Worm (Caenorhabditis elegans) whole organism, L4 larva: ENCODE data around the gene Y54E2A.10.

Experiments used
- F26F4.8 ChIP-seq: fragments of 200-800 bp; sonication (Bioruptor generic); conservative IDR thresholded peaks from 2 replicates; pipeline ENCODE4 v1.3.6; 2022; ENCODE audit warnings: missing genetic modification characterization, missing compliant biosample characterization
- F44E2.7 ChIP-seq: fragments of 200-800 bp; sonication (Bioruptor generic); IDR thresholded peaks from 2 replicates; pipeline ENCODE4 v2.1.2; 2022; ENCODE audit warnings: missing genetic modification characterization, missing compliant biosample characterization
- R02D3.7 ChIP-seq: fragments of 150-350 bp; sonication (generic microtip); optimal IDR thresholded peaks from 3 replicates; lab custom pipeline; 2014; ENCODE audit warnings: missing biosample characterization, missing genetic modification characterization
- T20F7.1 ChIP-seq: fragments of 200-800 bp; sonication (Bioruptor generic); optimal IDR thresholded peaks from 2 replicates; lab custom pipeline; 2018; ENCODE audit warnings: mild to moderate bottlenecking, missing genetic modification characterization, missing compliant biosample characterization
- Y5F2A.4 ChIP-seq: fragments of 200-800 bp; sonication (Bioruptor generic); optimal IDR thresholded peaks from 2 replicates; lab custom pipeline; 2018; ENCODE audit warnings: mild to moderate bottlenecking, missing genetic modification characterization, missing compliant biosample characterization
- Y75B8A.6 ChIP-seq: fragments of 200-800 bp; sonication (Bioruptor generic); IDR thresholded peaks from 2 replicates; pipeline ENCODE4 v1.3.6; 2022; ENCODE audit warnings: missing genetic modification reagents, missing genetic modification characterization, missing compliant biosample characterization
- ZK337.2 ChIP-seq: fragments of 200-800 bp; sonication (Bioruptor generic); IDR thresholded peaks from 2 replicates; pipeline ENCODE4 v1.3.6; 2022; ENCODE audit warnings: missing genetic modification reagents, missing genetic modification characterization, missing compliant biosample characterization
- arid-1 ChIP-seq: fragments of 200-800 bp; sonication (Bioruptor generic); conservative IDR thresholded peaks from 2 replicates; pipeline ENCODE4 v1.3.6; 2022; ENCODE audit warnings: missing genetic modification reagents, missing genetic modification characterization, missing compliant biosample characterization
- attf-4 ChIP-seq: sonication (generic microtip); optimal IDR thresholded peaks from 3 replicates; lab custom pipeline; 2017; ENCODE audit warnings: missing biosample characterization, missing genetic modification characterization
- ceh-28 ChIP-seq: fragments of 150-350 bp; optimal IDR thresholded peaks from 2 replicates; lab custom pipeline; 2014; ENCODE audit warnings: missing biosample characterization, missing genetic modification reagents, missing genetic modification characterization
- ceh-82 ChIP-seq: sonication (generic microtip); optimal IDR thresholded peaks from 2 replicates; lab custom pipeline; 2017; ENCODE audit warnings: missing biosample characterization, missing genetic modification characterization
- ctbp-1 ChIP-seq: fragments of 200-800 bp; sonication (Bioruptor generic); IDR thresholded peaks from 2 replicates; pipeline ENCODE4 v1.3.6; 2022; ENCODE audit warnings: missing genetic modification reagents, missing genetic modification characterization, missing compliant biosample characterization
- daf-12 ChIP-seq: fragments of 150-350 bp; optimal IDR thresholded peaks from 2 replicates; lab custom pipeline; 2014; ENCODE audit warnings: missing biosample characterization, missing genetic modification reagents, missing genetic modification characterization
- daf-19 ChIP-seq: fragments of 200-800 bp; sonication (Bioruptor generic); conservative IDR thresholded peaks from 2 replicates; pipeline ENCODE4 v1.3.6; 2022; ENCODE audit warnings: missing genetic modification characterization, missing compliant biosample characterization
- dpl-1 ChIP-seq: fragments of 150-350 bp; optimal IDR thresholded peaks from 2 replicates; lab custom pipeline; 2014; ENCODE audit warnings: missing biosample characterization, missing genetic modification reagents, missing genetic modification characterization
- dve-1 ChIP-seq: sonication (generic microtip); optimal IDR thresholded peaks from 2 replicates; lab custom pipeline; 2017; ENCODE audit warnings: antibody characterized with exemption, mild to moderate bottlenecking, missing genetic modification characterization, missing compliant biosample characterization; ENCODE audit not compliant: insufficient read depth
- egl-27 ChIP-seq: sonication (generic microtip); optimal IDR thresholded peaks from 3 replicates; lab custom pipeline; 2017; ENCODE audit warnings: missing biosample characterization, missing genetic modification reagents, missing genetic modification characterization
- gei-8 ChIP-seq: fragments of 200-800 bp; sonication (Bioruptor generic); optimal IDR thresholded peaks from 2 replicates; lab custom pipeline; 2018; ENCODE audit warnings: mild to moderate bottlenecking, missing genetic modification characterization, missing compliant biosample characterization
- hlh-11 ChIP-seq: fragments of 200-800 bp; sonication (Bioruptor generic); optimal IDR thresholded peaks from 2 replicates; lab custom pipeline; 2018; ENCODE audit warnings: mild to moderate bottlenecking, missing genetic modification characterization, missing compliant biosample characterization
- lin-1 ChIP-seq: fragments of 200-800 bp; sonication (Bioruptor generic); IDR thresholded peaks from 2 replicates; pipeline ENCODE4 v1.3.6; 2022; ENCODE audit warnings: missing genetic modification reagents, missing genetic modification characterization, missing compliant biosample characterization
- lin-13 ChIP-seq: fragments of 150-350 bp; optimal IDR thresholded peaks from 2 replicates; lab custom pipeline; 2014; ENCODE audit warnings: missing biosample characterization, missing genetic modification reagents, missing genetic modification characterization
- lin-15B ChIP-seq: fragments of 150-350 bp; sonication (generic microtip); optimal IDR thresholded peaks from 3 replicates; lab custom pipeline; 2014; ENCODE audit warnings: missing biosample characterization, missing genetic modification characterization
- lin-38 ChIP-seq: fragments of 200-800 bp; sonication (Bioruptor generic); IDR thresholded peaks from 2 replicates; pipeline ENCODE4 v1.3.6; 2022; ENCODE audit warnings: missing genetic modification reagents, missing genetic modification characterization, missing compliant biosample characterization
- lir-3 ChIP-seq: sonication (generic microtip); optimal IDR thresholded peaks from 2 replicates; lab custom pipeline; 2016; ENCODE audit warnings: mild to moderate bottlenecking, missing genetic modification characterization, missing compliant biosample characterization
- lsy-2 ChIP-seq, 2 experiments: fragments of 150-350 bp in 1 of 2; sonication (generic microtip) in 1 of 2; optimal IDR thresholded peaks; 2 replicates each; lab custom pipeline; 2014 to 2017; ENCODE audit warnings: missing biosample characterization in 2 of 2, missing genetic modification characterization in 2 of 2
- madf-5 ChIP-seq, 2 experiments: fragments of 200-800 bp; sonication (Bioruptor generic); IDR thresholded peaks; 2 replicates each; pipeline ENCODE4 v1.3.6; 2022; ENCODE audit warnings: missing compliant biosample characterization in 2 of 2, missing genetic modification characterization in 2 of 2
- mes-2 ChIP-seq: sonication (generic microtip); optimal IDR thresholded peaks from 2 replicates; lab custom pipeline; 2016; ENCODE audit warnings: missing genotype, mild to moderate bottlenecking, missing genetic modification characterization, missing compliant biosample characterization; ENCODE audit not compliant: poor library complexity, severe bottlenecking
- mxl-2 ChIP-seq: fragments of 200-800 bp; sonication (Bioruptor generic); conservative IDR thresholded peaks from 2 replicates; pipeline ENCODE4 v1.3.6; 2022; ENCODE audit warnings: missing genetic modification reagents, missing genetic modification characterization, missing compliant biosample characterization
- nhr-102 ChIP-seq: sonication (generic microtip); optimal IDR thresholded peaks from 2 replicates; lab custom pipeline; 2016; ENCODE audit warnings: mild to moderate bottlenecking, missing genetic modification characterization, moderate library complexity, missing compliant biosample characterization
- nhr-11 ChIP-seq: fragments of 150-350 bp; optimal IDR thresholded peaks from 2 replicates; lab custom pipeline; 2014; ENCODE audit warnings: missing biosample characterization, missing genetic modification characterization
- nhr-111 ChIP-seq: fragments of 200-800 bp; sonication (Bioruptor generic); optimal IDR thresholded peaks from 2 replicates; lab custom pipeline; 2018; ENCODE audit warnings: mild to moderate bottlenecking, missing genetic modification characterization, missing compliant biosample characterization
- nhr-237 ChIP-seq: sonication (generic microtip); optimal IDR thresholded peaks from 2 replicates; lab custom pipeline; 2017; ENCODE audit warnings: missing biosample characterization, missing genetic modification characterization
- nhr-28 ChIP-seq: fragments of 150-350 bp; optimal IDR thresholded peaks from 2 replicates; lab custom pipeline; 2014; ENCODE audit warnings: missing biosample characterization, missing genetic modification characterization
- nhr-48 ChIP-seq: sonication (generic microtip); optimal IDR thresholded peaks from 2 replicates; lab custom pipeline; 2016; ENCODE audit warnings: mild to moderate bottlenecking, missing genetic modification characterization, missing compliant biosample characterization
- nhr-77 ChIP-seq: fragments of 150-350 bp; optimal IDR thresholded peaks from 2 replicates; lab custom pipeline; 2014; ENCODE audit warnings: missing biosample characterization, missing genetic modification characterization
- pha-4 ChIP-seq, 2 experiments: fragments of 150-350 bp in 1 of 2; fragments of 200-800 bp in 1 of 2; sonication (Bioruptor generic) in 1 of 2; IDR thresholded peaks in 1 of 2; optimal IDR thresholded peaks in 1 of 2; 2 replicates each; pipeline versions ENCODE4 v1.3.6 to Lab custom; 2014 to 2022; ENCODE audit warnings: missing genetic modification characterization in 2 of 2, missing genetic modification reagents in 2 of 2, missing biosample characterization in 1 of 2, missing compliant biosample characterization in 1 of 2
- php-3 ChIP-seq: fragments of 200-800 bp; sonication (Bioruptor generic); IDR thresholded peaks from 2 replicates; pipeline ENCODE4 v1.3.6; 2022; ENCODE audit warnings: missing genetic modification reagents, missing genetic modification characterization, missing compliant biosample characterization
- pqm-1 ChIP-seq: sonication (generic microtip); optimal IDR thresholded peaks from 2 replicates; lab custom pipeline; 2017; ENCODE audit warnings: missing biosample characterization, missing genetic modification characterization
- saeg-2 ChIP-seq: fragments of 200-800 bp; sonication (Bioruptor generic); IDR thresholded peaks from 2 replicates; pipeline ENCODE4 v1.3.6; 2022; ENCODE audit warnings: missing genetic modification reagents, missing genetic modification characterization, missing compliant biosample characterization
- set-16 ChIP-seq: fragments of 200-800 bp; sonication (Bioruptor generic); IDR thresholded peaks from 2 replicates; pipeline ENCODE4 v1.3.6; 2022; ENCODE audit warnings: missing genetic modification reagents, missing genetic modification characterization, missing compliant biosample characterization
- snpc-1.2 ChIP-seq: fragments of 200-800 bp; sonication (Bioruptor generic); IDR thresholded peaks from 2 replicates; pipeline ENCODE4 v1.3.6; 2022; ENCODE audit warnings: missing genetic modification reagents, missing genetic modification characterization, missing compliant biosample characterization
- spr-1 ChIP-seq: sonication (generic microtip); optimal IDR thresholded peaks from 2 replicates; lab custom pipeline; 2016; ENCODE audit warnings: mild to moderate bottlenecking, missing genetic modification characterization, missing compliant biosample characterization
- spr-3 ChIP-seq: fragments of 200-800 bp; sonication (Bioruptor generic); optimal IDR thresholded peaks from 2 replicates; lab custom pipeline; 2018; ENCODE audit warnings: mild to moderate bottlenecking, missing genetic modification characterization, missing compliant biosample characterization
- tag-97 ChIP-seq: fragments of 200-800 bp; sonication (Bioruptor generic); IDR thresholded peaks from 2 replicates; pipeline ENCODE4 v1.3.6; 2022; ENCODE audit warnings: missing genetic modification characterization, missing compliant biosample characterization
- unc-39 ChIP-seq: sonication (generic microtip); optimal IDR thresholded peaks from 2 replicates; lab custom pipeline; 2017; ENCODE audit warnings: missing biosample characterization, missing genetic modification characterization
- vab-7 ChIP-seq: fragments of 200-800 bp; sonication (Bioruptor generic); IDR thresholded peaks from 2 replicates; pipeline ENCODE4 v1.3.6; 2022; ENCODE audit warnings: missing genetic modification reagents, missing genetic modification characterization, missing compliant biosample characterization
- zag-1 ChIP-seq: fragments of 150-350 bp; optimal IDR thresholded peaks from 2 replicates; lab custom pipeline; 2014; ENCODE audit warnings: missing biosample characterization, missing genetic modification characterization
- zfp-2 ChIP-seq: sonication (generic microtip); optimal IDR thresholded peaks from 2 replicates; lab custom pipeline; 2016; ENCODE audit warnings: mild to moderate bottlenecking, missing genetic modification characterization, missing compliant biosample characterization
- zip-2 ChIP-seq: fragments of 150-350 bp; optimal IDR thresholded peaks from 2 replicates; lab custom pipeline; 2014; ENCODE audit warnings: missing biosample characterization, missing genetic modification characterization
- ztf-11 ChIP-seq: fragments of 150-350 bp; optimal IDR thresholded peaks from 2 replicates; lab custom pipeline; 2014; ENCODE audit warnings: missing biosample characterization, missing genetic modification characterization

Gene Y54E2A.10

ce11 chrII:14804259-14804899 lies 13.5 kb downstream of the Y54E2A.10 start, which contains the start of gene W01D2.3:
TSS of gene W01D2.3 (minus strand) at chrII:14804309.
- peak; percentile 77 for TF ChIP-seq lir-3
- peak; percentile 94 for TF ChIP-seq spr-1 (tag; lab: Kevin White, UChicago)
- peak; percentile 49 for TF ChIP-seq Y5F2A.4 (GFP tag; lab: Kevin White, UChicago)
- TF ChIP-seq lin-13 (GFP tag; lab: Kevin White, UChicago), result no peak
- TF ChIP-seq zag-1 (tag; lab: Kevin White, UChicago), result no peak
- TF ChIP-seq madf-5 (GFP tag; IDR thresholded peaks at IDR 0.05; lab: Robert Waterston, UW), result 0 out of 4 replicates have a peak, but pooled peaks have one; percentile 42 to 56
- peak; percentile 93 for TF ChIP-seq nhr-111 (GFP tag; lab: Kevin White, UChicago)
- TF ChIP-seq mes-2, result peak; percentile 74
- peak; percentile 71; the same call in 1 of the 2 replicates for TF ChIP-seq saeg-2 (GFP tag; lab: Robert Waterston, UW)
- TF ChIP-seq R02D3.7 (tag; lab: Kevin White, UChicago), result no peak
- TF ChIP-seq ZK337.2 (GFP tag; lab: Robert Waterston, UW), result peak; percentile 61; the same call in 1 of the 2 replicates
- no peak for TF ChIP-seq egl-27 (tag; lab: Kevin White, UChicago)
- TF ChIP-seq ceh-28 (tag; lab: Kevin White, UChicago), result peak; percentile 35
- peak; percentile 55; the same call in 1 of the 2 replicates for TF ChIP-seq php-3 (GFP tag; lab: Robert Waterston, UW)
- TF ChIP-seq lin-15B, result no peak
- peak; percentile 78 for TF ChIP-seq nhr-48 (tag; lab: Kevin White, UChicago)
- TF ChIP-seq F26F4.8 (GFP tag; lab: Robert Waterston, UW), result peak; percentile 4; the same call in 1 of the 2 replicates
- peak; percentile 87 for TF ChIP-seq spr-3 (GFP tag; lab: Kevin White, UChicago)
- TF ChIP-seq mxl-2, result 0 out of 2 replicates have a peak, but pooled peaks have one; percentile 49
- peak; percentile 78 for TF ChIP-seq ctbp-1 (GFP tag; lab: Robert Waterston, UW)
- TF ChIP-seq T20F7.1, result no peak
- peak; percentile 92 for TF ChIP-seq nhr-102
- TF ChIP-seq daf-12 (tag; lab: Kevin White, UChicago), result no peak
- no peak for TF ChIP-seq ceh-82 (tag; lab: Kevin White, UChicago)
- TF ChIP-seq pha-4 (GFP tag; IDR thresholded peaks at IDR 0.05; lab: Robert Waterston, UW), result peak; percentile 83
- TF ChIP-seq pha-4 (tag; optimal IDR thresholded peaks at IDR 0.05; lab: Kevin White, UChicago), result no peak
- peak; percentile 1 for TF ChIP-seq nhr-28 (tag; lab: Kevin White, UChicago)
- TF ChIP-seq lin-38, result peak; percentile 79
- TF ChIP-seq nhr-77, result peak; percentile 39
- TF ChIP-seq snpc-1.2 (GFP tag; lab: Robert Waterston, UW), result no peak
- TF ChIP-seq vab-7, result peak; percentile 77
- TF ChIP-seq attf-4 (tag; lab: Kevin White, UChicago), result no peak
- TF ChIP-seq nhr-237 (tag; lab: Kevin White, UChicago), result no peak
- TF ChIP-seq zip-2 (tag; lab: Kevin White, UChicago), result peak; percentile 67
- TF ChIP-seq zfp-2, result peak; percentile 29
- TF ChIP-seq arid-1, result peak; percentile 62; the same call in 1 of the 2 replicates
- no peak for TF ChIP-seq pqm-1 (tag; lab: Kevin White, UChicago)
- TF ChIP-seq gei-8 (GFP tag; lab: Kevin White, UChicago), result peak; percentile 72
- no peak for TF ChIP-seq Y75B8A.6
- no peak; the same call in 1 of the 2 replicates for TF ChIP-seq set-16 (GFP tag; lab: Robert Waterston, UW)
- TF ChIP-seq lin-1 (GFP tag; lab: Robert Waterston, UW), result peak; percentile 78
- TF ChIP-seq tag-97, result no peak
- no peak for TF ChIP-seq nhr-11 (tag; lab: Kevin White, UChicago)
- TF ChIP-seq daf-19 (GFP tag; lab: Robert Waterston, UW), result peak; percentile 85; the same call in 1 of the 2 replicates
- TF ChIP-seq ztf-11 (tag; lab: Kevin White, UChicago), result no peak
- peak; percentile 42 for TF ChIP-seq dpl-1 (GFP tag; lab: Kevin White, UChicago)
- peak; percentile 95 for TF ChIP-seq dve-1 (tag; lab: Kevin White, UChicago)
- TF ChIP-seq lsy-2 (tag; optimal IDR thresholded peaks at IDR 0.05; lab: Kevin White, UChicago), result peak in 1 of 2 experiments; percentile 70
- no peak for TF ChIP-seq F44E2.7 (GFP tag; lab: Robert Waterston, UW)
- peak; percentile 69 for TF ChIP-seq hlh-11 (tag; lab: Kevin White, UChicago)
- TF ChIP-seq unc-39, result no peak
